Fruit fly (Drosophila melanogaster) whole organism, embryonic: ENCODE data around the gene Sec13.

ENCODE experiments used
- Adf1 ChIP-seq: fragments of 200-800 bp; sonication (Bioruptor generic); IDR thresholded peaks from 2 replicates; pipeline ENCODE4 v1.3.6; 2022; ENCODE audit warnings: missing biosample characterization, missing genetic modification characterization
- Bteb2 ChIP-seq: fragments of 200-800 bp; sonication (Bioruptor generic); optimal IDR thresholded peaks from 2 replicates; lab custom pipeline; 2016; ENCODE audit warnings: missing biosample characterization, missing genetic modification characterization
- CG10147 ChIP-seq: fragments of 200-800 bp; sonication (Bioruptor generic); optimal IDR thresholded peaks from 2 replicates; lab custom pipeline; 2019; ENCODE audit warnings: missing biosample characterization, mild to moderate bottlenecking, missing genetic modification characterization, moderate library complexity
- CG10267 ChIP-seq: fragments of 200-800 bp; sonication (Bioruptor generic); optimal IDR thresholded peaks from 2 replicates; lab custom pipeline; 2018; ENCODE audit warnings: missing biosample characterization, mild to moderate bottlenecking, missing genetic modification characterization, moderate library complexity
- CG10274 ChIP-seq: fragments of 200-800 bp; sonication (Bioruptor generic); optimal IDR thresholded peaks from 3 replicates; lab custom pipeline; 2017; ENCODE audit warnings: missing biosample characterization, mild to moderate bottlenecking, missing genetic modification characterization
- CG11695 ChIP-seq: fragments of 200-800 bp; sonication (Bioruptor generic); IDR thresholded peaks from 3 replicates; pipeline ENCODE4 v1.3.6; 2022; ENCODE audit warnings: missing biosample characterization, missing genetic modification characterization
- CG12071 ChIP-seq: fragments of 200-800 bp; sonication (Bioruptor generic); optimal IDR thresholded peaks from 3 replicates; lab custom pipeline; 2018; ENCODE audit warnings: missing biosample characterization, mild to moderate bottlenecking, missing genetic modification characterization
- CG15479 ChIP-seq: fragments of 200-800 bp; sonication (Bioruptor generic); optimal IDR thresholded peaks from 3 replicates; lab custom pipeline; 2019; ENCODE audit warnings: missing biosample characterization, mild to moderate bottlenecking, missing genetic modification characterization, moderate library complexity
- CG1603 ChIP-seq: fragments of 200-800 bp; sonication (Bioruptor generic); optimal IDR thresholded peaks from 2 replicates; lab custom pipeline; 2019; ENCODE audit warnings: missing biosample characterization, mild to moderate bottlenecking, missing genetic modification characterization, moderate library complexity
- CG1647 ChIP-seq: fragments of 200-800 bp; sonication (Bioruptor generic); optimal IDR thresholded peaks from 3 replicates; lab custom pipeline; 2016; ENCODE audit warnings: missing biosample characterization, missing genetic modification characterization
- CG1792 ChIP-seq: fragments of 200-800 bp; sonication (Bioruptor generic); optimal IDR thresholded peaks from 2 replicates; lab custom pipeline; 2016; ENCODE audit warnings: missing biosample characterization, missing genetic modification characterization
- CG2129 ChIP-seq: fragments of 200-800 bp; sonication (Bioruptor generic); IDR thresholded peaks from 2 replicates; pipeline ENCODE4 v1.3.6; 2022; ENCODE audit warnings: missing biosample characterization, missing genetic modification characterization; ENCODE audit not compliant: partially characterized antibody
- CG2678 ChIP-seq: fragments of 200-800 bp; sonication (Bioruptor generic); optimal IDR thresholded peaks from 3 replicates; lab custom pipeline; 2019; ENCODE audit warnings: missing biosample characterization, mild to moderate bottlenecking, missing genetic modification characterization, moderate library complexity
- CG2712 ChIP-seq: fragments of 200-800 bp; optimal IDR thresholded peaks from 3 replicates; lab custom pipeline; 2019; ENCODE audit warnings: missing biosample characterization, mild to moderate bottlenecking, missing genetic modification characterization, moderate library complexity
- CG31224 ChIP-seq: fragments of 200-800 bp; sonication (Bioruptor generic); IDR thresholded peaks from 2 replicates; pipeline ENCODE4 v1.3.6; 2022; ENCODE audit warnings: missing biosample characterization, missing genetic modification characterization
- CG32767 ChIP-seq: fragments of 200-800 bp; sonication (Bioruptor generic); IDR thresholded peaks from 2 replicates; pipeline ENCODE4 v1.3.6; 2022; ENCODE audit warnings: missing biosample characterization, missing genetic modification characterization
- CG4854 ChIP-seq: fragments of 200-800 bp; sonication (Bioruptor generic); optimal IDR thresholded peaks from 2 replicates; lab custom pipeline; 2016; ENCODE audit warnings: missing biosample characterization, missing genetic modification characterization, inconsistent platforms
- CG5180 ChIP-seq: fragments of 200-800 bp; sonication (Bioruptor generic); optimal IDR thresholded peaks from 3 replicates; lab custom pipeline; 2017; ENCODE audit warnings: missing biosample characterization, missing genetic modification characterization, mild to moderate bottlenecking, moderate library complexity, missing genetic modification reagents
- CG5953 ChIP-seq: fragments of 200-800 bp; sonication (Bioruptor generic); IDR thresholded peaks from 2 replicates; pipeline ENCODE4 v1.3.6; 2022; ENCODE audit warnings: missing biosample characterization, missing genetic modification characterization
- CG6272 ChIP-seq: fragments of 200-800 bp; sonication (Bioruptor generic); IDR thresholded peaks from 2 replicates; pipeline ENCODE4 v1.3.6; 2022; ENCODE audit warnings: missing biosample characterization, missing genetic modification characterization
- CG6654 ChIP-seq: fragments of 200-800 bp; sonication (Bioruptor generic); optimal IDR thresholded peaks from 2 replicates; lab custom pipeline; 2017; ENCODE audit warnings: missing biosample characterization, mild to moderate bottlenecking, missing genetic modification characterization
- CG7556 ChIP-seq: fragments of 200-800 bp; sonication (Bioruptor generic); optimal IDR thresholded peaks from 2 replicates; lab custom pipeline; 2017; ENCODE audit warnings: missing biosample characterization, mild to moderate bottlenecking, missing genetic modification characterization
- CG8089 ChIP-seq: fragments of 200-800 bp; sonication (Bioruptor generic); optimal IDR thresholded peaks from 3 replicates; lab custom pipeline; 2016; ENCODE audit warnings: missing biosample characterization, missing genetic modification characterization
- CG8388 ChIP-seq: fragments of 200-800 bp; sonication (Bioruptor generic); optimal IDR thresholded peaks from 2 replicates; lab custom pipeline; 2019; ENCODE audit warnings: missing biosample characterization, mild to moderate bottlenecking, missing genetic modification characterization, moderate library complexity
- Camta ChIP-seq: fragments of 200-800 bp; sonication (Bioruptor generic); optimal IDR thresholded peaks from 2 replicates; lab custom pipeline; 2016; ENCODE audit warnings: missing biosample characterization, missing genetic modification characterization
- Dll ChIP-seq: fragments of 200-800 bp; sonication (Bioruptor generic); IDR thresholded peaks from 4 replicates; pipeline ENCODE4 v1.3.6; 2022; ENCODE audit warnings: missing biosample characterization, missing genetic modification characterization; ENCODE audit not compliant: partially characterized antibody
- Drgx ChIP-seq: fragments of 200-800 bp; sonication (Bioruptor generic); IDR thresholded peaks from 2 replicates; pipeline ENCODE4 v1.3.6; 2022; ENCODE audit warnings: missing biosample characterization, missing genetic modification characterization
- ERR ChIP-seq: fragments of 200-800 bp; sonication (Bioruptor generic); optimal IDR thresholded peaks from 2 replicates; lab custom pipeline; 2016; ENCODE audit warnings: missing biosample characterization, missing genetic modification characterization
- Ets65A ChIP-seq: fragments of 200-800 bp; sonication (Bioruptor generic); peaks from one replicate; lab custom pipeline; 2016; ENCODE audit warnings: missing biosample characterization, missing genetic modification characterization
- MBD-R2 ChIP-seq: fragments of 200-800 bp; sonication (Bioruptor generic); IDR thresholded peaks from 2 replicates; pipeline ENCODE4 v1.3.6; 2022; ENCODE audit warnings: missing biosample characterization, missing genetic modification characterization
- Max ChIP-seq: fragments of 200-800 bp; sonication (Bioruptor generic); optimal IDR thresholded peaks from 2 replicates; lab custom pipeline; 2016; ENCODE audit warnings: missing biosample characterization, mild to moderate bottlenecking, missing genetic modification characterization
- Pdp1 ChIP-seq, 2 experiments: fragments of 200-800 bp; sonication (Bioruptor generic); optimal IDR thresholded peaks; 3 replicates each; lab custom pipeline; 2016; ENCODE audit warnings: missing biosample characterization in 2 of 2, missing genetic modification characterization in 2 of 2, mild to moderate bottlenecking in 1 of 2, moderate library complexity in 1 of 2
- Sin3A ChIP-seq: fragments of >200 bp; optimal IDR thresholded peaks from 2 replicates; lab custom pipeline; 2018
- Xbp1 ChIP-seq: fragments of 200-800 bp; sonication (Bioruptor generic); optimal IDR thresholded peaks from 3 replicates; lab custom pipeline; 2016; ENCODE audit warnings: missing biosample characterization, mild to moderate bottlenecking, missing genetic modification characterization
- bowl ChIP-seq: fragments of 200-800 bp; sonication (Bioruptor generic); IDR thresholded peaks from 2 replicates; pipeline ENCODE4 v1.3.6; 2022; ENCODE audit warnings: missing biosample characterization, missing genetic modification characterization
- chif ChIP-seq, 2 experiments: fragments of 200-800 bp; sonication (Bioruptor generic); optimal IDR thresholded peaks; 3 replicates each; lab custom pipeline; 2016; ENCODE audit warnings: missing biosample characterization in 2 of 2, missing genetic modification characterization in 2 of 2
- danr ChIP-seq: fragments of 200-800 bp; sonication (Bioruptor generic); IDR thresholded peaks from 2 replicates; pipeline ENCODE4 v1.3.6; 2022; ENCODE audit warnings: missing biosample characterization, missing genetic modification characterization
- dysf ChIP-seq: fragments of 200-800 bp; sonication (Bioruptor generic); IDR thresholded peaks from 3 replicates; pipeline ENCODE4 v1.3.6; 2022; ENCODE audit warnings: missing biosample characterization, missing genetic modification characterization
- en ChIP-seq: fragments of 200-800 bp; sonication (Bioruptor generic); optimal IDR thresholded peaks from 2 replicates; lab custom pipeline; 2016; ENCODE audit warnings: missing biosample characterization, missing genetic modification characterization
- esg ChIP-seq: fragments of 200-800 bp; sonication (Bioruptor generic); conservative IDR thresholded peaks from 2 replicates; pipeline ENCODE4 v1.3.6; 2022; ENCODE audit warnings: missing biosample characterization, missing genetic modification characterization
- fd64A ChIP-seq: fragments of 200-800 bp; sonication (Bioruptor generic); optimal IDR thresholded peaks from 3 replicates; lab custom pipeline; 2018; ENCODE audit warnings: missing biosample characterization, mild to moderate bottlenecking, missing genetic modification characterization
- hbn ChIP-seq: fragments of 200-800 bp; sonication (Bioruptor generic); IDR thresholded peaks from 2 replicates; pipeline ENCODE4 v1.3.6; 2022; ENCODE audit warnings: missing biosample characterization, missing genetic modification characterization; ENCODE audit not compliant: partially characterized antibody
- ind ChIP-seq: fragments of 200-800 bp; sonication (Bioruptor generic); optimal IDR thresholded peaks from 3 replicates; lab custom pipeline; 2016; ENCODE audit warnings: missing biosample characterization, missing genetic modification characterization
- kah ChIP-seq: fragments of 200-800 bp; sonication (Bioruptor generic); optimal IDR thresholded peaks from 2 replicates; lab custom pipeline; 2018; ENCODE audit warnings: missing biosample characterization, mild to moderate bottlenecking, missing genetic modification characterization
- lab ChIP-seq: fragments of 200-800 bp; sonication (Bioruptor generic); optimal IDR thresholded peaks from 3 replicates; lab custom pipeline; 2017; ENCODE audit warnings: missing biosample characterization, missing genetic modification characterization, mild to moderate bottlenecking, moderate library complexity, missing genetic modification reagents
- luna ChIP-seq: fragments of 200-800 bp; sonication (Bioruptor generic); optimal IDR thresholded peaks from 2 replicates; lab custom pipeline; 2016; ENCODE audit warnings: missing biosample characterization, missing genetic modification characterization
- ro ChIP-seq: fragments of 200-800 bp; sonication (Bioruptor generic); IDR thresholded peaks from 2 replicates; pipeline ENCODE4 v1.3.6; 2022; ENCODE audit warnings: missing biosample characterization, missing genetic modification characterization
- sima ChIP-seq: fragments of 200-800 bp; sonication (Bioruptor generic); optimal IDR thresholded peaks from 2 replicates; lab custom pipeline; 2016; ENCODE audit warnings: missing biosample characterization, missing genetic modification characterization
- sisA ChIP-seq: fragments of 200-800 bp; sonication (Bioruptor generic); IDR thresholded peaks from 2 replicates; pipeline ENCODE4 v1.3.6; 2022; ENCODE audit warnings: missing biosample characterization, missing genetic modification characterization
- toy ChIP-seq: fragments of 200-800 bp; sonication (Bioruptor generic); IDR thresholded peaks from 2 replicates; pipeline ENCODE4 v1.3.6; 2022; ENCODE audit warnings: missing biosample characterization, missing genetic modification characterization
- yki ChIP-seq: fragments of >200 bp; optimal IDR thresholded peaks from 3 replicates; lab custom pipeline; 2018
- zen2 ChIP-seq: fragments of 200-800 bp; sonication (Bioruptor generic); IDR thresholded peaks from 3 replicates; pipeline ENCODE4 v1.3.6; 2022; ENCODE audit warnings: missing biosample characterization, missing genetic modification characterization; ENCODE audit not compliant: partially characterized antibody

Gene Sec13

dm6 chr3R:23331280-23331679 lies 24.8 kb upstream of the Sec13 start (continued):
- TF ChIP-seq CG8089 (GFP tag; lab: Kevin White, UChicago) (peak; percentile 23), Max (GFP tag; lab: Kevin White, UChicago) (peak; percentile 45), Adf1 (no peak), CG6272 (GFP tag; lab: Robert Waterston, UW) (no peak), CG10274 (no peak), Bteb2 (GFP tag; lab: Kevin White, UChicago) (no peak), ERR (GFP tag; lab: Kevin White, UChicago) (no peak), en (GFP tag; lab: Kevin White, UChicago) (no peak), CG12071 (GFP tag; lab: Kevin White, UChicago) (peak; percentile 54), CG32767 (GFP tag; lab: Robert Waterston, UW) (no peak), ind (GFP tag; lab: Kevin White, UChicago) (peak; percentile 39), hbn (GFP tag; lab: Robert Waterston, UW) (no peak), Camta (GFP tag; lab: Kevin White, UChicago) (no peak), CG1603 (tag; lab: Kevin White, UChicago) (peak; percentile 38), CG2678 (tag; lab: Kevin White, UChicago) (peak; percentile 1), sima (no peak), yki (lab: Kevin White, UChicago) (no peak), Xbp1 (GFP tag; lab: Kevin White, UChicago) (peak; percentile 68), toy (GFP tag; lab: Robert Waterston, UW) (no peak), chif (GFP tag; optimal IDR thresholded peaks at IDR 0.05; lab: Kevin White, UChicago) (peak in 1 of 2 experiments; percentile 34), CG10267 (tag; lab: Kevin White, UChicago) (peak; percentile 71), Pdp1 (GFP tag; optimal IDR thresholded peaks at IDR 0.05; lab: Kevin White, UChicago) (peak in 1 of 2 experiments; percentile 51), esg (GFP tag; lab: Robert Waterston, UW) (no peak), CG7556 (no peak), CG2129 (GFP tag; lab: Robert Waterston, UW) (no peak), CG1792 (GFP tag; lab: Kevin White, UChicago) (no peak), CG10147 (GFP tag; lab: Kevin White, UChicago) (peak; percentile 12), CG4854 (GFP tag; lab: Kevin White, UChicago) (peak; percentile 41), MBD-R2 (GFP tag; lab: Robert Waterston, UW) (no peak), CG1647 (peak; percentile 1), CG8388 (GFP tag; lab: Kevin White, UChicago) (peak; percentile 11), dysf (GFP tag; lab: Robert Waterston, UW) (peak; percentile 34; the same call in 1 of the 3 replicates), CG2712 (peak; percentile 64), kah (GFP tag; lab: Kevin White, UChicago) (peak; percentile 68), CG5180 (GFP tag; lab: Kevin White, UChicago) (peak; percentile 21), danr (no peak), Ets65A (GFP tag; lab: Kevin White, UChicago) (peak; percentile 70), lab (GFP tag; lab: Kevin White, UChicago) (peak; percentile 62), fd64A (no peak), Dll (GFP tag; lab: Robert Waterston, UW) (no peak), Sin3A (lab: Kevin White, UChicago) (no peak), CG31224 (GFP tag; lab: Robert Waterston, UW) (no peak), Drgx (GFP tag; lab: Robert Waterston, UW) (no peak), ro (no peak), luna (GFP tag; lab: Kevin White, UChicago) (no peak), CG11695 (GFP tag; lab: Robert Waterston, UW) (no peak), bowl (GFP tag; lab: Robert Waterston, UW) (no peak), zen2 (GFP tag; lab: Robert Waterston, UW) (no peak), CG5953 (GFP tag; lab: Robert Waterston, UW) (no peak), CG15479 (GFP tag; lab: Kevin White, UChicago) (no peak), CG6654 (GFP tag; lab: Kevin White, UChicago) (no peak), sisA (GFP tag; lab: Robert Waterston, UW) (no peak)
